Fruit fly (Drosophila melanogaster) whole organism, adult: ENCODE measurements around the gene Sqor.

ENCODE experiments used
- CG33017 ChIP-seq: fragments of 200-800 bp; sonication (Bioruptor generic); optimal IDR thresholded peaks from 2 replicates; lab custom pipeline; 2018; ENCODE audit warnings: missing biosample characterization, mild to moderate bottlenecking, missing genetic modification characterization, moderate library complexity
- CG5204 ChIP-seq: fragments of 200-800 bp; sonication (Bioruptor generic); optimal IDR thresholded peaks from 2 replicates; lab custom pipeline; 2016; ENCODE audit warnings: missing biosample characterization, missing genetic modification characterization
- Clk ChIP-seq: fragments of 200-800 bp; sonication (Bioruptor generic); optimal IDR thresholded peaks from 2 replicates; lab custom pipeline; 2017; ENCODE audit warnings: missing biosample characterization, missing genetic modification characterization
- Hr96 ChIP-seq: fragments of 200-800 bp; sonication (Bioruptor generic); optimal IDR thresholded peaks from 2 replicates; lab custom pipeline; 2016; ENCODE audit warnings: missing biosample characterization, missing genetic modification characterization
- Mnt ChIP-seq: fragments of 200-800 bp; sonication (Bioruptor generic); optimal IDR thresholded peaks from 2 replicates; lab custom pipeline; 2016; ENCODE audit warnings: missing biosample characterization, mild to moderate bottlenecking, missing genetic modification characterization
- bab1 ChIP-seq: fragments of 200-800 bp; sonication (Bioruptor generic); optimal IDR thresholded peaks from 3 replicates; lab custom pipeline; 2019; ENCODE audit warnings: missing biosample characterization, mild to moderate bottlenecking, missing genetic modification characterization, moderate library complexity
- kay ChIP-seq: fragments of 200-800 bp; sonication (Bioruptor generic); peaks from one replicate; lab custom pipeline; 2016; ENCODE audit warnings: missing biosample characterization, missing genetic modification characterization, borderline replicate concordance
- ovo ChIP-seq: fragments of 200-800 bp; sonication (Bioruptor generic); optimal IDR thresholded peaks from 2 replicates; lab custom pipeline; 2016; ENCODE audit warnings: missing biosample characterization, missing genetic modification characterization

DNA sequence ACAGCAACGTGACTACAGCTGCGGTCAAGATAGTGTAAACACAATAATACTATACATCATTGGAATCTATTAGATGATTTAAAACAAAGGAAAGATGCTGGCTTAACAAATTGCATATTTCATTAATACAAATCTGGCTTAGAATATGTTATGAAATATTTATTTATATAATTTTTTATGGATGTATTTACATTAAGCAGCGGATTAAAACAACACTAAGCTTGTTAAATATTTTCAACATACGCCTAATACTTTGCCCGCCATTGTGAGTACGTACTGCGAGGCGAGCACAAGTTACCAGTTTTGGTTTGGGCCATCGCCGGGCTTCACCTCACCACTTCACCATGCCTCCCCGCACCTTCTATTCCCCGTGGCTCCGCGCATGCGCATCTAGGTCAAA, 29.9 kb downstream of the Sqor start:
- no peak for TF ChIP-seq Clk (GFP tag; lab: Kevin White, UChicago)
- no peak for TF ChIP-seq kay
- TF ChIP-seq Mnt (GFP tag; lab: Kevin White, UChicago): no peak
- no peak for TF ChIP-seq CG33017 (tag; lab: Kevin White, UChicago)
- no peak for TF ChIP-seq Hr96 (GFP tag; lab: Kevin White, UChicago)
- TF ChIP-seq bab1: no peak
- no peak for TF ChIP-seq CG5204 (GFP tag; lab: Kevin White, UChicago)
- no peak for TF ChIP-seq ovo (GFP tag; lab: Kevin White, UChicago)
